Worm (Caenorhabditis elegans): ENCODE data around the gene rgl-1.

- TF ChIP-seq T26A8.4 (GFP tag; IDR thresholded peaks at IDR 0.05) (no peak), snpc-1.2 (GFP tag; IDR thresholded peaks at IDR 0.05) (no peak), Y48G9A.11 (GFP tag; IDR thresholded peaks at IDR 0.05) (no peak), nhr-237 (tag; optimal IDR thresholded peaks at IDR 0.05) (no peak), ama-1 (optimal IDR thresholded peaks at IDR 0.05) (no peak), nhr-42 (GFP tag; IDR thresholded peaks at IDR 0.05) (no peak), snpc-4 (tag; optimal IDR thresholded peaks at IDR 0.05) (no peak), attf-4 (tag; optimal IDR thresholded peaks at IDR 0.05) (no peak), lin-15B (tag; optimal IDR thresholded peaks at IDR 0.05) (no peak), fos-1 (tag; optimal IDR thresholded peaks at IDR 0.05) (no peak), gei-8 (GFP tag; optimal IDR thresholded peaks at IDR 0.05) (no peak)
Measured at ce11 chrX:3163972-3164575, 56.1 kb downstream of the rgl-1 start, which contains the start of gene syx-6.

Measured in whole organism, L4 larva.